Fruit fly (Drosophila melanogaster) Kc167 (cell line): Measurements from ENCODE around the gene Ets21C.

Experiments used
- Myc ChIP-seq: fragments of >200 bp; optimal IDR thresholded peaks from 2 replicates; lab custom pipeline; 2017; ENCODE audit warnings: missing external identifiers
- Sin3A ChIP-seq: fragments of >200 bp; optimal IDR thresholded peaks from 2 replicates; lab custom pipeline; 2018; ENCODE audit warnings: missing external identifiers
- h ChIP-seq: fragments of >200 bp; optimal IDR thresholded peaks from 3 replicates; lab custom pipeline; 2018; ENCODE audit warnings: missing external identifiers
- insv ChIP-seq: fragments of >200 bp; optimal IDR thresholded peaks from 3 replicates; lab custom pipeline; 2018; ENCODE audit warnings: missing external identifiers
- psq ChIP-seq: fragments of >200 bp; optimal IDR thresholded peaks from 2 replicates; lab custom pipeline; 2017; ENCODE audit warnings: missing external identifiers
- ttk ChIP-seq: sonication (Bioruptor generic); optimal IDR thresholded peaks from 2 replicates; lab custom pipeline; 2017; ENCODE audit warnings: missing external identifiers

Gene Ets21C

dm6 chr2L:563769-564550 lies 11.2 kb upstream of the Ets21C start, which contains the start of the genes uncNacbeta and CG2794:
Gene uncNacbeta (minus strand): TSS chr2L:563819.
Gene CG2794 (plus strand): TSS chr2L:564163.
- TF ChIP-seq insv (lab: Kevin White, UChicago) (no peak), Myc (lab: Kevin White, UChicago) (no peak), psq (lab: Kevin White, UChicago) (no peak), h (lab: Kevin White, UChicago) (no peak), ttk (lab: Kevin White, UChicago) (no peak), Sin3A (no peak)

- TF ChIP-seq ttk (lab: Kevin White, UChicago) (no peak), Myc (lab: Kevin White, UChicago) (no peak), Sin3A (no peak), insv (lab: Kevin White, UChicago) (no peak), h (lab: Kevin White, UChicago) (no peak), psq (lab: Kevin White, UChicago) (no peak)
Observed at dm6 chr2L:563314-563713, 10.6 kb upstream of the Ets21C start.

dm6 chr2L:559770-560567 lies 7.2 kb upstream of the Ets21C start, which contains the start of gene rempA:
Gene rempA (minus strand): TSS chr2L:560310.
- no peak for TF ChIP-seq Myc (lab: Kevin White, UChicago)
- no peak for TF ChIP-seq insv (lab: Kevin White, UChicago)
- no peak for TF ChIP-seq h (lab: Kevin White, UChicago)
- TF ChIP-seq ttk (lab: Kevin White, UChicago) = no peak
- TF ChIP-seq Sin3A = no peak
- TF ChIP-seq psq (lab: Kevin White, UChicago) = no peak

dm6 chr2L:559311-559710 lies 6.6 kb upstream of the Ets21C start, which contains the start of gene Tspo:
Gene Tspo (plus strand): TSS chr2L:559612.
- TF ChIP-seq h (lab: Kevin White, UChicago) (no peak), Sin3A (no peak), ttk (lab: Kevin White, UChicago) (no peak), insv (lab: Kevin White, UChicago) (no peak), psq (lab: Kevin White, UChicago) (no peak), Myc (lab: Kevin White, UChicago) (no peak)

dm6 chr2L:549637-550036 lies 3.1 kb downstream of the Ets21C start:
- no peak for TF ChIP-seq psq (lab: Kevin White, UChicago)
- no peak for TF ChIP-seq Sin3A
- no peak for TF ChIP-seq ttk (lab: Kevin White, UChicago)
- no peak for TF ChIP-seq Myc (lab: Kevin White, UChicago)
- TF ChIP-seq insv (lab: Kevin White, UChicago) = no peak
- TF ChIP-seq h (lab: Kevin White, UChicago) = no peak

DNA sequence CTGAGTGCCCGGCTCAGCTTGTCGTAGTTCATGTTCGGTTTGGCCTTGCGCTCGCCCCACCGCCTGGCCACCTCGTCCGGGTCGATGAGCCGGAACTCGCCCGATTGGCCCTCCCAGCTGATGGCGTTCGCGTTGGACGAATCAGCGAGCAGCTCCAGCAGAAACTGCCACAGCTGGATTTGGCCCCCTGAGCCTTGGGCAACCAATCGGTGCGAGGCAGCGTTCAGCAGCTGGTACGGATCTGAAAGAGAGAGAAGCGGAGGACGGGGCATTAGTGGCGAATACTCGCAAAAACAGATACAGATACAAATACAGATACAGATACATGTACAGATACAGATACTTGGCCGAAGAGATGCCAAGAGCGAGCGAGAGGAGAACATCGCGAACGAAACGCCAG lies 4.7 kb downstream of the Ets21C start:
- TF ChIP-seq Sin3A (no peak), insv (lab: Kevin White, UChicago) (no peak), ttk (lab: Kevin White, UChicago) (no peak), psq (lab: Kevin White, UChicago) (no peak), h (lab: Kevin White, UChicago) (no peak), Myc (lab: Kevin White, UChicago) (no peak)

DNA sequence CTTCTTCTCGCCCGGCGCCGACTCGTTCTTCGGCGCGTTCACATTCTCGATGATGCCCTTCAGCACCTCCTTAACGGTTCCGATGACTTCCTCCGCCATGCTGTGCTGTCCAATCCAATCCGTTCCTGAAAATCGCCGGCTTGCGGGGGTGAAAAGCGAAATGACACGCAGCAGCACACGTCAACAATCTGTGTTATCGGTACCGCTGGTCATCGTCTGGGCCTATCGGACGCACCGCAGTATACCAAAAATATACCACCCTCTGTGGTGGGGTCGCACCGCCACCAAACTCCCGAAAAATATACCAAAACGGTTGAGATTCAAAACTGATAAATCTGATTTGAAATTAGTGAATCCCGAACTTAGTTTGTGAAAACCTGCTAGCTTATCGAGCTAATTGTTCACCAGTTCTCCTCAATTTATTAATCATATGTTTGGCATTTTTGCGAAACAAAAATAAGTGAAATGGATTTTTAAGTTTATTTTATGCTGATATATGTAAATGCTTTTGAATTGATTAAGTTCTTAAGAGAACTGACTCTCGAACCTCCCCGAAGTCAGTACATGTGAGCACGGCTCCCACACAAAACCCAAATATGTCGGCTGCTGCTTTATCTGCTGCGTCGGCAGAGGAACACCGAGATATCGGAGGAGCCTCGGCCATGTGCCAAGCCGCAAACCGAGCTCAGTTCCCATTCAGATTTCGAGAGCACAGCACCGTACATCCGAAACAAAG lies 8.1 kb downstream of the Ets21C start, which contains the start of the genes Spp and nAChRbeta3:
Spp (minus strand) TSS at position 210 of the 736 bp plus-strand sequence.
nAChRbeta3 (plus strand) TSS at position 686 of the 736 bp plus-strand sequence.
- TF ChIP-seq insv (lab: Kevin White, UChicago) (no peak), Sin3A (no peak), ttk (lab: Kevin White, UChicago) (no peak), h (lab: Kevin White, UChicago) (no peak), psq (lab: Kevin White, UChicago) (no peak), Myc (lab: Kevin White, UChicago) (no peak)

DNA sequence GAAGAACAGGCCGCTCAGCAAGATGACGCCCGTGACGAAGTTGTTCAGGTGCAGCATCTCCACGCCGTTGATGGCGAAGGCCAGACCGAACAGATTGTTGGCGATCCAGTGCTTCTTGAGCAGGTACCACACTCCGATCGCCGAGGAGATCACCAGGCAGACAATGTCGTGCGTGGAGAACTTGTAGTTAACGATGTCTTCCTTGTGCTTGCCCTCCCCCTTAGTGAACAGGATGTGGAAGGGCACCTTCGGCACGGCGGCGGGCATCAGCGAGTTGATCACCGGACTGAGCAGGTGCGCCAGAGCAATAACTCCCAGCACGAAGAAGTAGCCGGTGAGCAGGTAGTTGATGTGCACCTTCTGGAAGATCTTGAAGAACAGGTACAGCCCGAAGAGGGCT lies 8.9 kb downstream of the Ets21C start:
- peak; percentile 97 for TF ChIP-seq ttk (lab: Kevin White, UChicago)
- no peak for TF ChIP-seq psq (lab: Kevin White, UChicago)

DNA sequence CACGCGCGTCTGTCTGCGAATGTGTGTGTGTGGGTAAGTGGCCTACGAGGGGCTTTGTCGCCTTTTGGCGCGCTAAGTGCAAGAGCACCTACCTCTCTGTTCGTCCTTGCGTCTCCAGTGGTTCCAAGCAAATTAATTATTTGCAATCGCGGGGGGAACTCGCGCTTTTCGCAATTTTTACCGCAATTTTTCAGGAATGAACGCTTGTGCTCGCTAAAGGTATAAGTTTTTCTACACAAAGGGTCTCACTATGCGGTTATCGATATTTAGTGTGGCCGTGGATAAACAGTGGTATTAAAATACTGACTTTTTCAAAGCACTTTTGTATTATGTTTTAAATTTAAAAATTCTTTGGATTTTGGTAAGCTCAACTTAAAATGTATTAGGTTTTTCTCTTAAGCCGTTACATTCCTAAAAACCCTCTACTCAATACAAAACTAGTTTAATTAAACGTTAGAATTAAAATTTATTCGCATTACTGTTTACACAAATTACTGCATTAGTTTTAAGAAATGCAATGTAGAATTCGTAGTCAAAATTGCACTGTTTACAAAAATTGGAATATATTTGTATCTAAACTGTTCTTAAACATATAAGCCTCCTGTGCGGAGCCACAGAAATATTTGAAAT lies 10.3 kb downstream of the Ets21C start, which contains the start of gene lwr:
lwr (minus strand) TSS at position 243 of the 630 bp plus-strand sequence.
- TF ChIP-seq psq (lab: Kevin White, UChicago) (no peak), h (lab: Kevin White, UChicago) (no peak), Myc (lab: Kevin White, UChicago) (no peak), insv (lab: Kevin White, UChicago) (no peak), ttk (lab: Kevin White, UChicago) (no peak), Sin3A (no peak)

- no peak for TF ChIP-seq Myc (lab: Kevin White, UChicago)
- no peak for TF ChIP-seq ttk (lab: Kevin White, UChicago)
- TF ChIP-seq psq (lab: Kevin White, UChicago) = no peak
- no peak for TF ChIP-seq Sin3A
- TF ChIP-seq h (lab: Kevin White, UChicago) = no peak
- no peak for TF ChIP-seq insv (lab: Kevin White, UChicago)
Observed at dm6 chr2L:540572-541210, 12.0 kb downstream of the Ets21C start.
